Fruit fly (Drosophila melanogaster) whole organism, embryonic: ENCODE results near the gene Hexim.

ENCODE experiments used
- Atf6 ChIP-seq: fragments of 200-800 bp; sonication (Bioruptor generic); IDR thresholded peaks from 2 replicates; pipeline ENCODE4 v1.3.6; 2022; ENCODE audit warnings: missing biosample characterization, missing genetic modification characterization
- B-H1 ChIP-seq: fragments of 200-800 bp; sonication (Bioruptor generic); IDR thresholded peaks from 3 replicates; pipeline ENCODE4 v1.3.6; 2022; ENCODE audit warnings: missing biosample characterization, missing genetic modification characterization
- Bdp1 ChIP-seq: fragments of 200-800 bp; sonication (Bioruptor generic); optimal IDR thresholded peaks from 3 replicates; lab custom pipeline; 2016; ENCODE audit warnings: missing biosample characterization, missing genetic modification characterization
- CG10366 ChIP-seq: fragments of 200-800 bp; sonication (Bioruptor generic); IDR thresholded peaks from 2 replicates; pipeline ENCODE4 v1.3.6; 2022; ENCODE audit warnings: missing biosample characterization, missing genetic modification characterization
- CG10654 ChIP-seq: fragments of 200-800 bp; sonication (Bioruptor generic); optimal IDR thresholded peaks from 2 replicates; lab custom pipeline; 2016; ENCODE audit warnings: missing biosample characterization, missing genetic modification characterization
- CG11696 ChIP-seq: fragments of 200-800 bp; sonication (Bioruptor generic); IDR thresholded peaks from 2 replicates; pipeline ENCODE4 v1.3.6; 2022; ENCODE audit warnings: missing biosample characterization, missing genetic modification characterization
- CG1647 ChIP-seq: fragments of 200-800 bp; sonication (Bioruptor generic); optimal IDR thresholded peaks from 3 replicates; lab custom pipeline; 2016; ENCODE audit warnings: missing biosample characterization, missing genetic modification characterization
- CG17912 ChIP-seq: fragments of 200-800 bp; sonication (Bioruptor generic); optimal IDR thresholded peaks from 2 replicates; lab custom pipeline; 2018; ENCODE audit warnings: missing biosample characterization, mild to moderate bottlenecking, missing genetic modification characterization
- CG18476 ChIP-seq: fragments of 200-800 bp; sonication (Bioruptor generic); optimal IDR thresholded peaks from 2 replicates; lab custom pipeline; 2016; ENCODE audit warnings: missing biosample characterization, mild to moderate bottlenecking, missing genetic modification characterization
- CG2712 ChIP-seq: fragments of 200-800 bp; optimal IDR thresholded peaks from 3 replicates; lab custom pipeline; 2019; ENCODE audit warnings: missing biosample characterization, mild to moderate bottlenecking, missing genetic modification characterization, moderate library complexity
- CG30020 ChIP-seq: fragments of 200-800 bp; optimal IDR thresholded peaks from 2 replicates; lab custom pipeline; 2019; ENCODE audit warnings: missing biosample characterization, mild to moderate bottlenecking, missing genetic modification characterization, moderate library complexity
- CG30403 ChIP-seq: fragments of 200-800 bp; sonication (Bioruptor generic); optimal IDR thresholded peaks from 3 replicates; lab custom pipeline; 2016; ENCODE audit warnings: missing biosample characterization, missing genetic modification characterization
- CG3281 ChIP-seq: fragments of 200-800 bp; sonication (Bioruptor generic); optimal IDR thresholded peaks from 3 replicates; lab custom pipeline; 2017; ENCODE audit warnings: missing biosample characterization, mild to moderate bottlenecking, missing genetic modification characterization
- CG3726 ChIP-seq: fragments of 200-800 bp; sonication (Bioruptor generic); IDR thresholded peaks from 3 replicates; pipeline ENCODE4, ENCODE4 v1.3.6; 2022; ENCODE audit warnings: missing biosample characterization, missing genetic modification characterization
- CG3995 ChIP-seq: fragments of 200-800 bp; sonication (Bioruptor generic); optimal IDR thresholded peaks from 3 replicates; lab custom pipeline; 2016; ENCODE audit warnings: missing biosample characterization, missing genetic modification characterization
- CG4404 ChIP-seq: fragments of 200-800 bp; sonication (Bioruptor generic); IDR thresholded peaks from 2 replicates; pipeline ENCODE4 v1.3.6; 2022; ENCODE audit warnings: missing biosample characterization, missing genetic modification characterization
- CG4854 ChIP-seq: fragments of 200-800 bp; sonication (Bioruptor generic); optimal IDR thresholded peaks from 2 replicates; lab custom pipeline; 2016; ENCODE audit warnings: missing biosample characterization, missing genetic modification characterization, inconsistent platforms
- CG5180 ChIP-seq: fragments of 200-800 bp; sonication (Bioruptor generic); optimal IDR thresholded peaks from 3 replicates; lab custom pipeline; 2017; ENCODE audit warnings: missing biosample characterization, missing genetic modification characterization, mild to moderate bottlenecking, moderate library complexity, missing genetic modification reagents
- CG6791 ChIP-seq: fragments of 200-800 bp; sonication (Bioruptor generic); IDR thresholded peaks from 3 replicates; pipeline ENCODE4 v1.3.6; 2022; ENCODE audit warnings: missing biosample characterization, missing genetic modification characterization; ENCODE audit not compliant: partially characterized antibody
- CG8359 ChIP-seq: fragments of 200-800 bp; sonication (Bioruptor generic); optimal IDR thresholded peaks from 2 replicates; lab custom pipeline; 2017; ENCODE audit warnings: missing biosample characterization, mild to moderate bottlenecking, missing genetic modification characterization, borderline replicate concordance
- CG8924 ChIP-seq: fragments of 200-800 bp; optimal IDR thresholded peaks from 3 replicates; lab custom pipeline; 2019; ENCODE audit warnings: missing biosample characterization, mild to moderate bottlenecking, missing genetic modification characterization, moderate library complexity
- CG8944 ChIP-seq: fragments of 200-800 bp; sonication (Bioruptor generic); optimal IDR thresholded peaks from 3 replicates; lab custom pipeline; 2016; ENCODE audit warnings: missing biosample characterization, missing genetic modification characterization
- CG9932 ChIP-seq: fragments of 200-800 bp; sonication (Bioruptor generic); IDR thresholded peaks from 2 replicates; pipeline ENCODE4 v1.3.6; 2022; ENCODE audit warnings: missing biosample characterization, missing genetic modification characterization
- CoRest ChIP-seq: fragments of 200-800 bp; sonication (Bioruptor generic); optimal IDR thresholded peaks from 3 replicates; lab custom pipeline; 2018; ENCODE audit warnings: missing biosample characterization, mild to moderate bottlenecking, missing genetic modification characterization, moderate library complexity
- D19A ChIP-seq: fragments of 200-800 bp; optimal IDR thresholded peaks from 3 replicates; lab custom pipeline; 2019; ENCODE audit warnings: missing biosample characterization, mild to moderate bottlenecking, missing genetic modification characterization, moderate library complexity
- Dbx ChIP-seq: fragments of 200-800 bp; sonication (Bioruptor generic); IDR thresholded peaks from 3 replicates; pipeline ENCODE4 v1.3.6; 2022; ENCODE audit warnings: missing biosample characterization, missing genetic modification characterization
- HLH4C ChIP-seq: fragments of 200-800 bp; sonication (Bioruptor generic); IDR thresholded peaks from 3 replicates; pipeline ENCODE4 v1.3.6; 2022; ENCODE audit warnings: missing biosample characterization, missing genetic modification characterization; ENCODE audit not compliant: partially characterized antibody
- Hand ChIP-seq: fragments of 200-800 bp; sonication (Bioruptor generic); optimal IDR thresholded peaks from 2 replicates; lab custom pipeline; 2017; ENCODE audit warnings: mild to moderate bottlenecking, missing biosample characterization, missing genetic modification reagents, missing genetic modification characterization
- Hr3 ChIP-seq: fragments of 200-800 bp; sonication (Bioruptor generic); optimal IDR thresholded peaks from 3 replicates; lab custom pipeline; 2016; ENCODE audit warnings: missing biosample characterization, missing genetic modification characterization
- Kr ChIP-seq: fragments of 200-800 bp; sonication (Bioruptor generic); optimal IDR thresholded peaks from 2 replicates; lab custom pipeline; 2017; ENCODE audit warnings: missing biosample characterization, mild to moderate bottlenecking, missing genetic modification characterization
- MTF-1 ChIP-seq: fragments of 200-800 bp; sonication (Bioruptor generic); optimal IDR thresholded peaks from 2 replicates; lab custom pipeline; 2018; ENCODE audit warnings: missing biosample characterization, mild to moderate bottlenecking, missing genetic modification characterization, borderline replicate concordance
- al ChIP-seq: fragments of 200-800 bp; sonication (Bioruptor generic); IDR thresholded peaks from 2 replicates; pipeline ENCODE4 v1.3.6; 2022; ENCODE audit warnings: missing biosample characterization, missing genetic modification characterization
- corto ChIP-seq: fragments of 200-800 bp; sonication (Bioruptor generic); optimal IDR thresholded peaks from 2 replicates; lab custom pipeline; 2016; ENCODE audit warnings: missing biosample characterization, mild to moderate bottlenecking, missing genetic modification characterization, moderate library complexity
- eve ChIP-seq, 2 experiments: fragments of >200 bp; optimal IDR thresholded peaks; 2 replicates each; lab custom pipeline; 2017; ENCODE audit warnings: missing biosample characterization in 2 of 2, missing genetic modification characterization in 2 of 2
- h ChIP-seq: fragments of >200 bp; optimal IDR thresholded peaks from 2 replicates; lab custom pipeline; 2017
- hbn ChIP-seq: fragments of 200-800 bp; sonication (Bioruptor generic); IDR thresholded peaks from 2 replicates; pipeline ENCODE4 v1.3.6; 2022; ENCODE audit warnings: missing biosample characterization, missing genetic modification characterization; ENCODE audit not compliant: partially characterized antibody
- kni ChIP-seq: fragments of 200-800 bp; sonication (Bioruptor generic); optimal IDR thresholded peaks from 3 replicates; lab custom pipeline; 2017; ENCODE audit warnings: mild to moderate bottlenecking, missing biosample characterization, missing genetic modification reagents, missing genetic modification characterization
- lab ChIP-seq: fragments of 200-800 bp; sonication (Bioruptor generic); optimal IDR thresholded peaks from 3 replicates; lab custom pipeline; 2017; ENCODE audit warnings: missing biosample characterization, missing genetic modification characterization, mild to moderate bottlenecking, moderate library complexity, missing genetic modification reagents
- nau ChIP-seq: fragments of 200-800 bp; sonication (Bioruptor generic); optimal IDR thresholded peaks from 3 replicates; lab custom pipeline; 2017; ENCODE audit warnings: missing biosample characterization, mild to moderate bottlenecking, missing genetic modification characterization, missing genetic modification reagents
- odd ChIP-seq: fragments of 200-800 bp; sonication (Bioruptor generic); optimal IDR thresholded peaks from 2 replicates; lab custom pipeline; 2017; ENCODE audit warnings: missing biosample characterization, mild to moderate bottlenecking, missing genetic modification characterization
- pros ChIP-seq: fragments of 200-800 bp; sonication (Bioruptor generic); optimal IDR thresholded peaks from 3 replicates; lab custom pipeline; 2019; ENCODE audit warnings: missing biosample characterization, mild to moderate bottlenecking, missing genetic modification characterization, moderate library complexity
- scrt ChIP-seq: fragments of 200-800 bp; sonication (Bioruptor generic); optimal IDR thresholded peaks from 2 replicates; lab custom pipeline; 2018; ENCODE audit warnings: missing biosample characterization, mild to moderate bottlenecking, missing genetic modification characterization, moderate library complexity
- stwl ChIP-seq: fragments of 200-800 bp; sonication (Bioruptor generic); optimal IDR thresholded peaks from 3 replicates; lab custom pipeline; 2018; ENCODE audit warnings: missing biosample characterization, mild to moderate bottlenecking, missing genetic modification characterization, moderate library complexity
- unpg ChIP-seq: fragments of 200-800 bp; sonication (Bioruptor generic); optimal IDR thresholded peaks from 3 replicates; lab custom pipeline; 2018; ENCODE audit warnings: missing biosample characterization, mild to moderate bottlenecking, missing genetic modification characterization, moderate library complexity
- usp ChIP-seq: fragments of >200 bp; optimal IDR thresholded peaks from 2 replicates; lab custom pipeline; 2017; ENCODE audit warnings: missing biosample characterization, missing genetic modification characterization
- vvl ChIP-seq: fragments of 200-800 bp; sonication (Bioruptor generic); IDR thresholded peaks from 2 replicates; pipeline ENCODE4 v1.3.6; 2022; ENCODE audit warnings: missing biosample characterization, missing genetic modification characterization
- wor ChIP-seq: fragments of 200-800 bp; sonication (Bioruptor generic); IDR thresholded peaks from 2 replicates; pipeline ENCODE4 v1.3.6; 2022; ENCODE audit warnings: missing biosample characterization, missing genetic modification characterization
- zfh2 ChIP-seq: fragments of 200-800 bp; sonication (Bioruptor generic); optimal IDR thresholded peaks from 2 replicates; lab custom pipeline; 2016; ENCODE audit warnings: missing biosample characterization, missing genetic modification characterization

Hexim gene

DNA sequence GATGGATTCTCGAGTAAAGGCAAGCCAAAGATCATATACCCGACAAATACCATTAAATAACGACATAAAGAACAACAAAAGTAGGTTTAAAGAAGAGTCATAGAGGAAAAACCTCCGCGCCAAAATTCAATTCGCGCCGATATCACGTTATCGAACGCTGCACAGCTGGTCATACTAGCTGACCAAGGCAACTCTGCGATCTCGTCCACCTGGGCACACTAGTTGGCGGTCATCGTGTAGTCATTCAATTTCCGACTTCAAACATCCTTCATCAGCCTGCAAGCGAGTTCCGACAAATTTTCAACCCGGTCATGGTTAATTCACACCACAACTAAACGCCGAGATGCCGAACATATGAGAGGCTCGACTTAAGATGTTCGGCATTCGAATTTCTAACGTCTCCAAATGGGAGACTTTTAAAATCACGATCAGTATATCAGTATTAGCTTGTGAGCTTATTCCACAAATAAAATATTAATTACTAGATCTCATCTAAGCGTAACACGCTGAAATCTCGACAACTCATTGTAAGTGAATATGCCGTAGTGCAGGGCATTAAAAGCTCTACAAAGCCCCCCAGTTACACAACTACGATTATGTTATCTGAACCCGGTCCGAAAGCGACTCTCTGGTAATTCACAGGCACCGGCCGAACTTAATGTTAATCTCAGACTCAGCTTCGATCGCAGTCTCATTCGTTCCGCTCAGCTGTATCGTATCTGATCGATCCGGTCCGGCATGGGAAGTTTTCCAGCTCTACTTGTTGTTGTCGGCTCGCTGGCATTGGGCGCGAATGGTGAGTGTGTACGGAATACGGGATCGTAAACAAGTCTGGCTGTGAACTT is 2.3 kb upstream of the Hexim start, which contains the start of gene CG3505 (continued):
- TF ChIP-seq unpg (GFP tag; lab: Kevin White, UChicago) (peak; percentile 38), CG4404 (GFP tag; lab: Robert Waterston, UW) (no peak), CG2712 (tag; lab: Kevin White, UChicago) (peak; percentile 17), usp (GFP tag; lab: Kevin White, UChicago) (no peak), corto (no peak), CG10654 (GFP tag; lab: Kevin White, UChicago) (no peak), zfh2 (GFP tag; lab: Kevin White, UChicago) (no peak), CG8944 (GFP tag; lab: Kevin White, UChicago) (no peak), CG3281 (peak; percentile 53), Atf6 (GFP tag; lab: Robert Waterston, UW) (no peak; the same call in 1 of the 2 replicates), kni (GFP tag; lab: Kevin White, UChicago) (peak; percentile 10), al (GFP tag; lab: Robert Waterston, UW) (no peak), CG30403 (GFP tag; lab: Kevin White, UChicago) (peak; percentile 33), odd (GFP tag; lab: Kevin White, UChicago) (peak; percentile 30), pros (no peak), CG3995 (GFP tag; lab: Kevin White, UChicago) (peak; percentile 7), h (lab: Kevin White, UChicago) (no peak), CG10366 (0 out of 2 replicates have a peak, but pooled peaks have one; percentile 24), CG30020 (no peak), Dbx (GFP tag; lab: Robert Waterston, UW) (peak; percentile 56; the same call in 2 of the 3 replicates), CG9932 (no peak), MTF-1 (GFP tag; lab: Kevin White, UChicago) (no peak), B-H1 (no peak; the same call in 2 of the 3 replicates), Hr3 (peak; percentile 1), Bdp1 (GFP tag; lab: Kevin White, UChicago) (peak; percentile 20), hbn (GFP tag; lab: Robert Waterston, UW) (peak; percentile 38; the same call in 1 of the 2 replicates), CG4854 (GFP tag; lab: Kevin White, UChicago) (peak; percentile 52), wor (no peak), HLH4C (GFP tag; lab: Robert Waterston, UW) (peak; percentile 47; the same call in 2 of the 3 replicates), stwl (tag; lab: Kevin White, UChicago) (peak; percentile 53), CG8359 (GFP tag; lab: Kevin White, UChicago) (no peak), eve (GFP tag; optimal IDR thresholded peaks at IDR 0.05; lab: Kevin White, UChicago) (no peak), nau (GFP tag; lab: Kevin White, UChicago) (no peak), CG6791 (0 out of 3 replicates have a peak, but pooled peaks have one; percentile 38), CG8924 (tag; lab: Kevin White, UChicago) (peak; percentile 20), vvl (GFP tag; lab: Robert Waterston, UW) (peak; percentile 66), CG18476 (no peak), scrt (GFP tag; lab: Kevin White, UChicago) (no peak), Hand (GFP tag; lab: Kevin White, UChicago) (no peak), CoRest (peak; percentile 29), CG1647 (GFP tag; lab: Kevin White, UChicago) (no peak), lab (GFP tag; lab: Kevin White, UChicago) (no peak), Kr (GFP tag; lab: Kevin White, UChicago) (no peak), D19A (tag; lab: Kevin White, UChicago) (peak; percentile 71), CG3726 (GFP tag; lab: Robert Waterston, UW) (no peak), CG17912 (GFP tag; lab: Kevin White, UChicago) (no peak), CG11696 (no peak), CG5180 (no peak)
